Worm (Caenorhabditis elegans) whole organism, L4 larva: Measurements from ENCODE around the gene nsun-5.

Source experiments
- F49E8.2 ChIP-seq: sonication (generic microtip); optimal IDR thresholded peaks from 2 replicates; lab custom pipeline; 2016; ENCODE audit warnings: missing compliant biosample characterization, mild to moderate bottlenecking, missing genetic modification characterization, borderline replicate concordance
- R02D3.7 ChIP-seq: fragments of 150-350 bp; sonication (generic microtip); optimal IDR thresholded peaks from 3 replicates; lab custom pipeline; 2014; ENCODE audit warnings: missing biosample characterization, missing genetic modification characterization
- T20F7.1 ChIP-seq: fragments of 200-800 bp; sonication (Bioruptor generic); optimal IDR thresholded peaks from 2 replicates; lab custom pipeline; 2018; ENCODE audit warnings: mild to moderate bottlenecking, missing genetic modification characterization, missing compliant biosample characterization
- T26A8.4 ChIP-seq: fragments of 200-800 bp; sonication (Bioruptor generic); IDR thresholded peaks from 2 replicates; pipeline ENCODE4 v1.3.6; 2022; ENCODE audit warnings: missing genetic modification characterization, missing compliant biosample characterization
- Y5F2A.4 ChIP-seq: fragments of 200-800 bp; sonication (Bioruptor generic); optimal IDR thresholded peaks from 2 replicates; lab custom pipeline; 2018; ENCODE audit warnings: mild to moderate bottlenecking, missing genetic modification characterization, missing compliant biosample characterization
- ZK337.2 ChIP-seq: fragments of 200-800 bp; sonication (Bioruptor generic); IDR thresholded peaks from 2 replicates; pipeline ENCODE4 v1.3.6; 2022; ENCODE audit warnings: missing genetic modification reagents, missing genetic modification characterization, missing compliant biosample characterization
- aly-2 ChIP-seq: sonication (generic microtip); optimal IDR thresholded peaks from 2 replicates; lab custom pipeline; 2018; ENCODE audit warnings: missing biosample characterization, missing genetic modification characterization
- arid-1 ChIP-seq: fragments of 200-800 bp; sonication (Bioruptor generic); conservative IDR thresholded peaks from 2 replicates; pipeline ENCODE4 v1.3.6; 2022; ENCODE audit warnings: missing genetic modification reagents, missing genetic modification characterization, missing compliant biosample characterization
- attf-4 ChIP-seq: sonication (generic microtip); optimal IDR thresholded peaks from 3 replicates; lab custom pipeline; 2017; ENCODE audit warnings: missing biosample characterization, missing genetic modification characterization
- ceh-28 ChIP-seq: fragments of 150-350 bp; optimal IDR thresholded peaks from 2 replicates; lab custom pipeline; 2014; ENCODE audit warnings: missing biosample characterization, missing genetic modification reagents, missing genetic modification characterization
- ceh-32 ChIP-seq: sonication (generic microtip); optimal IDR thresholded peaks from 2 replicates; lab custom pipeline; 2016; ENCODE audit warnings: mild to moderate bottlenecking, missing genetic modification characterization, missing compliant biosample characterization; ENCODE audit not compliant: poor library complexity
- cey-2 ChIP-seq: sonication (generic microtip); optimal IDR thresholded peaks from 3 replicates; lab custom pipeline; 2017; ENCODE audit warnings: missing genetic modification characterization, mild to moderate bottlenecking, missing compliant biosample characterization, antibody characterized with exemption, borderline replicate concordance; ENCODE audit not compliant: insufficient read depth
- ctbp-1 ChIP-seq: fragments of 200-800 bp; sonication (Bioruptor generic); IDR thresholded peaks from 2 replicates; pipeline ENCODE4 v1.3.6; 2022; ENCODE audit warnings: missing genetic modification reagents, missing genetic modification characterization, missing compliant biosample characterization
- daf-12 ChIP-seq: fragments of 150-350 bp; optimal IDR thresholded peaks from 2 replicates; lab custom pipeline; 2014; ENCODE audit warnings: missing biosample characterization, missing genetic modification reagents, missing genetic modification characterization
- daf-8 ChIP-seq: fragments of 200-800 bp; sonication (Bioruptor generic); IDR thresholded peaks from 2 replicates; pipeline ENCODE4 v1.3.6; 2022; ENCODE audit warnings: missing genetic modification characterization, missing compliant biosample characterization
- dve-1 ChIP-seq: sonication (generic microtip); optimal IDR thresholded peaks from 2 replicates; lab custom pipeline; 2017; ENCODE audit warnings: antibody characterized with exemption, mild to moderate bottlenecking, missing genetic modification characterization, missing compliant biosample characterization; ENCODE audit not compliant: insufficient read depth
- egl-27 ChIP-seq: sonication (generic microtip); optimal IDR thresholded peaks from 3 replicates; lab custom pipeline; 2017; ENCODE audit warnings: missing biosample characterization, missing genetic modification reagents, missing genetic modification characterization
- fos-1 ChIP-seq: fragments of 150-350 bp; optimal IDR thresholded peaks from 2 replicates; lab custom pipeline; 2014; ENCODE audit warnings: missing biosample characterization, missing genetic modification characterization
- gei-8 ChIP-seq: fragments of 200-800 bp; sonication (Bioruptor generic); optimal IDR thresholded peaks from 2 replicates; lab custom pipeline; 2018; ENCODE audit warnings: mild to moderate bottlenecking, missing genetic modification characterization, missing compliant biosample characterization
- hmg-1.1 ChIP-seq: fragments of 200-800 bp; sonication (Bioruptor generic); IDR thresholded peaks from 2 replicates; pipeline ENCODE4 v1.3.6; 2022; ENCODE audit warnings: missing genetic modification reagents, missing genetic modification characterization, missing compliant biosample characterization
- jun-1 ChIP-seq: fragments of 150-350 bp; optimal IDR thresholded peaks from 2 replicates; lab custom pipeline; 2014; ENCODE audit warnings: missing biosample characterization, missing genetic modification reagents, missing genetic modification characterization
- lin-1 ChIP-seq: fragments of 200-800 bp; sonication (Bioruptor generic); IDR thresholded peaks from 2 replicates; pipeline ENCODE4 v1.3.6; 2022; ENCODE audit warnings: missing genetic modification reagents, missing genetic modification characterization, missing compliant biosample characterization
- lin-13 ChIP-seq: fragments of 150-350 bp; optimal IDR thresholded peaks from 2 replicates; lab custom pipeline; 2014; ENCODE audit warnings: missing biosample characterization, missing genetic modification reagents, missing genetic modification characterization
- mdt-29 ChIP-seq: fragments of 200-800 bp; sonication (Bioruptor generic); IDR thresholded peaks from 2 replicates; pipeline ENCODE4 v1.3.6; 2022; ENCODE audit warnings: missing genetic modification reagents, missing genetic modification characterization, missing compliant biosample characterization
- mep-1 ChIP-seq: fragments of 150-350 bp; sonication (generic microtip); optimal IDR thresholded peaks from 3 replicates; lab custom pipeline; 2014; ENCODE audit warnings: missing biosample characterization, missing genetic modification characterization
- mxl-2 ChIP-seq: fragments of 200-800 bp; sonication (Bioruptor generic); conservative IDR thresholded peaks from 2 replicates; pipeline ENCODE4 v1.3.6; 2022; ENCODE audit warnings: missing genetic modification reagents, missing genetic modification characterization, missing compliant biosample characterization
- nhr-102 ChIP-seq: sonication (generic microtip); optimal IDR thresholded peaks from 2 replicates; lab custom pipeline; 2016; ENCODE audit warnings: mild to moderate bottlenecking, missing genetic modification characterization, moderate library complexity, missing compliant biosample characterization
- nhr-111 ChIP-seq: fragments of 200-800 bp; sonication (Bioruptor generic); optimal IDR thresholded peaks from 2 replicates; lab custom pipeline; 2018; ENCODE audit warnings: mild to moderate bottlenecking, missing genetic modification characterization, missing compliant biosample characterization
- nhr-237 ChIP-seq: sonication (generic microtip); optimal IDR thresholded peaks from 2 replicates; lab custom pipeline; 2017; ENCODE audit warnings: missing biosample characterization, missing genetic modification characterization
- nhr-25 ChIP-seq: sonication (generic microtip); optimal IDR thresholded peaks from 2 replicates; lab custom pipeline; 2017; ENCODE audit warnings: missing genetic modification characterization, mild to moderate bottlenecking, missing compliant biosample characterization, antibody characterized with exemption, moderate library complexity, borderline replicate concordance; ENCODE audit not compliant: insufficient read depth
- nhr-42 ChIP-seq: fragments of 200-800 bp; sonication (Bioruptor generic); IDR thresholded peaks from 2 replicates; pipeline ENCODE4 v1.3.6; 2022; ENCODE audit warnings: missing genetic modification characterization, missing compliant biosample characterization
- nhr-77 ChIP-seq: fragments of 150-350 bp; optimal IDR thresholded peaks from 2 replicates; lab custom pipeline; 2014; ENCODE audit warnings: missing biosample characterization, missing genetic modification characterization
- pha-4 ChIP-seq, 2 experiments: fragments of 150-350 bp in 1 of 2; fragments of 200-800 bp in 1 of 2; sonication (Bioruptor generic) in 1 of 2; IDR thresholded peaks in 1 of 2; optimal IDR thresholded peaks in 1 of 2; 2 replicates each; pipeline versions ENCODE4 v1.3.6 to Lab custom; 2014 to 2022; ENCODE audit warnings: missing genetic modification characterization in 2 of 2, missing genetic modification reagents in 2 of 2, missing biosample characterization in 1 of 2, missing compliant biosample characterization in 1 of 2
- php-3 ChIP-seq: fragments of 200-800 bp; sonication (Bioruptor generic); IDR thresholded peaks from 2 replicates; pipeline ENCODE4 v1.3.6; 2022; ENCODE audit warnings: missing genetic modification reagents, missing genetic modification characterization, missing compliant biosample characterization
- pqm-1 ChIP-seq: sonication (generic microtip); optimal IDR thresholded peaks from 2 replicates; lab custom pipeline; 2017; ENCODE audit warnings: missing biosample characterization, missing genetic modification characterization
- saeg-2 ChIP-seq: fragments of 200-800 bp; sonication (Bioruptor generic); IDR thresholded peaks from 2 replicates; pipeline ENCODE4 v1.3.6; 2022; ENCODE audit warnings: missing genetic modification reagents, missing genetic modification characterization, missing compliant biosample characterization
- sdz-12 ChIP-seq: fragments of 200-800 bp; sonication (Bioruptor generic); optimal IDR thresholded peaks from 2 replicates; lab custom pipeline; 2018; ENCODE audit warnings: mild to moderate bottlenecking, missing genetic modification characterization, missing compliant biosample characterization
- skn-1 ChIP-seq: fragments of 150-350 bp; optimal IDR thresholded peaks from 2 replicates; lab custom pipeline; 2014; ENCODE audit warnings: missing biosample characterization, missing genetic modification characterization
- snpc-4 ChIP-seq: fragments of 150-350 bp; optimal IDR thresholded peaks from 2 replicates; lab custom pipeline; 2014; ENCODE audit warnings: missing biosample characterization, missing genetic modification characterization
- spr-1 ChIP-seq: sonication (generic microtip); optimal IDR thresholded peaks from 2 replicates; lab custom pipeline; 2016; ENCODE audit warnings: mild to moderate bottlenecking, missing genetic modification characterization, missing compliant biosample characterization
- spr-3 ChIP-seq: fragments of 200-800 bp; sonication (Bioruptor generic); optimal IDR thresholded peaks from 2 replicates; lab custom pipeline; 2018; ENCODE audit warnings: mild to moderate bottlenecking, missing genetic modification characterization, missing compliant biosample characterization
- tag-97 ChIP-seq: fragments of 200-800 bp; sonication (Bioruptor generic); IDR thresholded peaks from 2 replicates; pipeline ENCODE4 v1.3.6; 2022; ENCODE audit warnings: missing genetic modification characterization, missing compliant biosample characterization
- tra-1 ChIP-seq: fragments of 200-800 bp; sonication (Bioruptor generic); IDR thresholded peaks from 2 replicates; pipeline ENCODE4 v1.3.6; 2022; ENCODE audit warnings: missing genetic modification reagents, missing genetic modification characterization, missing compliant biosample characterization
- unc-62 ChIP-seq, 3 experiments: fragments of 150-350 bp in 1 of 3; sonication (generic microtip); optimal IDR thresholded peaks in 2 of 3; peaks in 1 of 3; 1 replicate in 1 of 3; 2 replicates in 2 of 3; lab custom pipeline; 2014 to 2017; ENCODE audit warnings: missing biosample characterization in 3 of 3, missing genetic modification characterization in 3 of 3, missing genetic modification reagents in 3 of 3, missing genotype in 1 of 3
- vab-7 ChIP-seq: fragments of 200-800 bp; sonication (Bioruptor generic); IDR thresholded peaks from 2 replicates; pipeline ENCODE4 v1.3.6; 2022; ENCODE audit warnings: missing genetic modification reagents, missing genetic modification characterization, missing compliant biosample characterization
- zag-1 ChIP-seq: fragments of 150-350 bp; optimal IDR thresholded peaks from 2 replicates; lab custom pipeline; 2014; ENCODE audit warnings: missing biosample characterization, missing genetic modification characterization
- zfp-3 ChIP-seq: fragments of 200-800 bp; sonication (Bioruptor generic); conservative IDR thresholded peaks from 2 replicates; pipeline ENCODE4 v1.3.6; 2022; ENCODE audit warnings: missing genetic modification reagents, missing genetic modification characterization, missing compliant biosample characterization
- zip-11 ChIP-seq: fragments of 200-800 bp; sonication (Bioruptor generic); IDR thresholded peaks from 2 replicates; pipeline ENCODE4 v1.3.6; 2022; ENCODE audit warnings: missing genetic modification characterization, missing compliant biosample characterization

Gene nsun-5

ce11 chrII:15010366-15011235, 41.2 kb downstream of the nsun-5 start, which contains the start of the genes Y53F4B.9 and Y53F4B.11 (continued):
- TF ChIP-seq lin-13 (GFP tag; lab: Kevin White, UChicago): peak; percentile 61
- no peak for TF ChIP-seq cey-2
- no peak for TF ChIP-seq T20F7.1 (GFP tag; lab: Kevin White, UChicago)
- no peak for TF ChIP-seq nhr-237
- no peak for TF ChIP-seq php-3 (GFP tag; lab: Robert Waterston, UW)
- no peak for TF ChIP-seq gei-8
- TF ChIP-seq zip-11 (GFP tag; lab: Robert Waterston, UW): no peak
- TF ChIP-seq pqm-1 (tag; lab: Kevin White, UChicago): no peak
- TF ChIP-seq daf-8 (GFP tag; lab: Robert Waterston, UW): no peak
- TF ChIP-seq nhr-25 (tag; lab: Kevin White, UChicago): no peak
- TF ChIP-seq tra-1 (GFP tag; lab: Robert Waterston, UW): no peak
- TF ChIP-seq tag-97 (GFP tag; lab: Robert Waterston, UW): no peak
- TF ChIP-seq hmg-1.1 (GFP tag; lab: Robert Waterston, UW): peak; percentile 79
- TF ChIP-seq F49E8.2 (tag; lab: Kevin White, UChicago): peak; percentile 53
- TF ChIP-seq aly-2 (tag; lab: Kevin White, UChicago): no peak
- no peak for TF ChIP-seq sdz-12 (GFP tag; lab: Kevin White, UChicago)
- TF ChIP-seq spr-1 (tag; lab: Kevin White, UChicago): no peak
- TF ChIP-seq snpc-4: peak; percentile 42
- TF ChIP-seq ctbp-1: no peak
- no peak for TF ChIP-seq fos-1 (tag; lab: Kevin White, UChicago)
- no peak for TF ChIP-seq nhr-102 (tag; lab: Kevin White, UChicago)
- 0 out of 2 replicates have a peak, but pooled peaks have one; percentile 10 for TF ChIP-seq T26A8.4 (GFP tag; lab: Robert Waterston, UW)
- TF ChIP-seq lin-1 (GFP tag; lab: Robert Waterston, UW): no peak
- TF ChIP-seq skn-1 (tag; lab: Kevin White, UChicago): no peak
- TF ChIP-seq dve-1 (tag; lab: Kevin White, UChicago): no peak
- TF ChIP-seq nhr-42 (GFP tag; lab: Robert Waterston, UW): peak; percentile 78
- peak; percentile 48; the same call in 1 of the 2 replicates for TF ChIP-seq arid-1 (GFP tag; lab: Robert Waterston, UW)
- TF ChIP-seq mep-1: peak; percentile 73
- TF ChIP-seq mxl-2 (GFP tag; lab: Robert Waterston, UW): no peak
- TF ChIP-seq nhr-111 (GFP tag; lab: Kevin White, UChicago): no peak
- TF ChIP-seq jun-1 (tag; lab: Kevin White, UChicago): no peak
- no peak for TF ChIP-seq daf-12 (tag; lab: Kevin White, UChicago)
- no peak for TF ChIP-seq ceh-28
- no peak for TF ChIP-seq ceh-32 (tag; lab: Kevin White, UChicago)
- no peak for TF ChIP-seq egl-27 (tag; lab: Kevin White, UChicago)
- TF ChIP-seq pha-4 (GFP tag; IDR thresholded peaks at IDR 0.05; lab: Robert Waterston, UW): no peak
- TF ChIP-seq pha-4 (tag; optimal IDR thresholded peaks at IDR 0.05; lab: Kevin White, UChicago): peak; percentile 6
- peak; percentile 94 for TF ChIP-seq nhr-77 (tag; lab: Kevin White, UChicago)
- no peak for TF ChIP-seq R02D3.7 (tag; lab: Kevin White, UChicago)
- TF ChIP-seq mdt-29 (GFP tag; lab: Robert Waterston, UW): no peak; the same call in 1 of the 2 replicates
- TF ChIP-seq zfp-3 (GFP tag; lab: Robert Waterston, UW): no peak
- no peak for TF ChIP-seq unc-62 (GFP tag; optimal IDR thresholded peaks at IDR 0.05 in 1 of 2; lab: Kevin White, UChicago)
- no peak for TF ChIP-seq unc-62 (tag; optimal IDR thresholded peaks at IDR 0.05; lab: Kevin White, UChicago)
- TF ChIP-seq vab-7 (GFP tag; lab: Robert Waterston, UW): 0 out of 2 replicates have a peak, but pooled peaks have one; percentile 29
- no peak for TF ChIP-seq ZK337.2 (GFP tag; lab: Robert Waterston, UW)
- no peak for TF ChIP-seq zag-1 (tag; lab: Kevin White, UChicago)
- no peak for TF ChIP-seq Y5F2A.4 (GFP tag; lab: Kevin White, UChicago)
- TF ChIP-seq saeg-2 (GFP tag; lab: Robert Waterston, UW): no peak
- TF ChIP-seq attf-4 (tag; lab: Kevin White, UChicago): no peak
- TF ChIP-seq spr-3 (GFP tag; lab: Kevin White, UChicago): no peak
